Fruit fly (Drosophila melanogaster) whole organism, prepupa: ENCODE results near the gene Gapvd1.
A peak's percentile ranks its signal among the peaks of the same experiment; 100 is the strongest.

ENCODE experiments used
- CG4318 ChIP-seq: fragments of 200-800 bp; sonication (Bioruptor generic); optimal IDR thresholded peaks from 3 replicates; lab custom pipeline; 2017; ENCODE audit warnings: missing biosample characterization, mild to moderate bottlenecking, missing genetic modification characterization
- Eip93F ChIP-seq: fragments of 200-800 bp; sonication (Bioruptor generic); optimal IDR thresholded peaks from 2 replicates; lab custom pipeline; 2016; ENCODE audit warnings: missing biosample characterization, mild to moderate bottlenecking, missing genetic modification characterization
- Ets21C ChIP-seq: fragments of 200-800 bp; sonication (Bioruptor generic); optimal IDR thresholded peaks from 3 replicates; lab custom pipeline; 2016; ENCODE audit warnings: missing biosample characterization, missing genetic modification characterization
- Ets96B ChIP-seq: fragments of 200-800 bp; optimal IDR thresholded peaks from 2 replicates; lab custom pipeline; 2019; ENCODE audit warnings: missing biosample characterization, mild to moderate bottlenecking, missing genetic modification characterization, moderate library complexity
- Lpt ChIP-seq: fragments of 200-800 bp; sonication (Bioruptor generic); optimal IDR thresholded peaks from 3 replicates; lab custom pipeline; 2016; ENCODE audit warnings: missing biosample characterization, missing genetic modification characterization
- Sox14 ChIP-seq: fragments of 200-800 bp; sonication (Bioruptor generic); optimal IDR thresholded peaks from 3 replicates; lab custom pipeline; 2016; ENCODE audit warnings: missing biosample characterization, missing genetic modification characterization
- achi ChIP-seq: fragments of 200-800 bp; sonication (Bioruptor generic); optimal IDR thresholded peaks from 3 replicates; lab custom pipeline; 2016; ENCODE audit warnings: missing biosample characterization, missing genetic modification characterization
- net ChIP-seq: fragments of 200-800 bp; sonication (Bioruptor generic); optimal IDR thresholded peaks from 3 replicates; lab custom pipeline; 2016; ENCODE audit warnings: missing biosample characterization, missing genetic modification characterization

DNA sequence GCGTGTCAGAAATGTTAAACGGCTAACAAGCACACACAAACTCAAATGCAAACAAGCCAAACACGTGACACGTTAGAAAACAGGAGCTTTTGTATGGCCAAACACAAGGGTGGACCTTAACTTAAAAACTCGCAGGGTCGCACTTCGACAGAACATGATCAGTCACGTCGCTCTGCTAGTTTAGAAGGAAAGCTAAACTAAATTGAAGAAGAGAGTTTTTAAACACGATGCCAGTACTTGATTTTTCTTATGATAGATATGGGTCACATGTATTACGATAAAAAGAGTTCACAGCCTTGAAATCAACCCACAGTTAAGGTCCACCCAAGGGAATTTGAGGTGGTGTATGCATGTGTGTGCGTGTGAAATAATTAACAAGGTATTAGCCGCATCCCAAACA, 53.2 kb downstream of the Gapvd1 start:
- TF ChIP-seq net (GFP tag; lab: Kevin White, UChicago): no peak
- no peak for TF ChIP-seq Sox14 (GFP tag; lab: Kevin White, UChicago)
- TF ChIP-seq achi: peak; percentile 1
- TF ChIP-seq Lpt: no peak
- no peak for TF ChIP-seq Ets21C (GFP tag; lab: Kevin White, UChicago)
- TF ChIP-seq CG4318 (GFP tag; lab: Kevin White, UChicago): no peak
- no peak for TF ChIP-seq Ets96B
- TF ChIP-seq Eip93F (GFP tag; lab: Kevin White, UChicago): no peak
